Worm (Caenorhabditis elegans): ENCODE results near the gene fbxa-100.

fbxa-100 gene

DNA sequence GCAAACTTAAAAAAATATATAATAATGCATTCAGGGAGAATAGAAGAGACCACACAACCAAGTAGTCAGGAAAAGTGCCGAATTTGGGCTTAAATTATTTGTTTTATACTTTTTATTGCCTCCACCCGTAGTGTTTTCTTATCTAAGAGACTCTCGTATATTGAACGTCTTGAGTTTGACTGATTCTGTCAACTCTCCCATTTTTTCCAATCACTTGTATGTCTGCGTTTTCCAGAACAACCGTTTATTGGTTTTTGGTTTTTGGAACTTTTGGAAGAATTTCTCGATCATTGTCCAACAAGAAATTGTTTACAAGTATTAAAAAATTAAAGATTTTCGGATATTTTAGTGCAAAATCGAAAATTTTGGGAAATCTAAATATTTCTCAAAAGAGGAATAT is 18.2 kb downstream of the fbxa-100 start:
- TF ChIP-seq Y53G8AR.9 (GFP tag; conservative IDR thresholded peaks at IDR 0.05), result no peak
- no peak for TF ChIP-seq attf-5 (GFP tag; optimal IDR thresholded peaks at IDR 0.05)
- no peak for TF ChIP-seq T26A5.8 (tag; optimal IDR thresholded peaks at IDR 0.05)
- peak; percentile 73 for TF ChIP-seq nhr-80 (tag; optimal IDR thresholded peaks at IDR 0.05)
- TF ChIP-seq unc-130 (GFP tag; optimal IDR thresholded peaks at IDR 0.05), result no peak

DNA sequence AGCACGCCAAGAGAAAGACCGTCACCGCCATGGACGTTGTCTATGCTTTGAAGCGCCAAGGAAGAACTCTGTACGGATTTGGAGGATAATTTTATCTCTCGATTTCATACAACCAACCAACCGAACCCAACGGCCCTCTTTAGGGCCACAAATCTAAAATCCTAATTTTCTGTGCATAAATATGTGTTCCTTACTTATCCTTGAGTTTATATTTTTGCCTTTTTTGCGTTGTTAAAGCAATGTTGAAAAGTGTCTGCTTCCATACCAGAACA is 19.2 kb downstream of the fbxa-100 start:
- TF ChIP-seq repo-1 (tag; optimal IDR thresholded peaks at IDR 0.05) (no peak), D2030.7 (GFP tag; IDR thresholded peaks at IDR 0.05) (no peak), tlf-1 (GFP tag; optimal IDR thresholded peaks at IDR 0.05) (no peak), ceh-40 (GFP tag; IDR thresholded peaks at IDR 0.05) (no peak), ztf-25 (GFP tag; IDR thresholded peaks at IDR 0.05) (0 out of 2 replicates have a peak, but pooled peaks have one; percentile 7), madf-3 (GFP tag; IDR thresholded peaks at IDR 0.05) (no peak), egrh-3 (GFP tag; IDR thresholded peaks at IDR 0.05) (no peak), nhr-120 (GFP tag; IDR thresholded peaks at IDR 0.05) (0 out of 2 replicates have a peak, but pooled peaks have one; percentile 50), lir-1 (GFP tag; conservative IDR thresholded peaks at IDR 0.05) (no peak), F55B11.4 (tag; optimal IDR thresholded peaks at IDR 0.05; ENCODE audit: borderline replicate concordance, insufficient read depth) (no peak), nfya-2 (GFP tag; IDR thresholded peaks at IDR 0.05) (no peak), snpc-4 (GFP tag; optimal IDR thresholded peaks at IDR 0.05) (no peak), snpc-4 (tag; optimal IDR thresholded peaks at IDR 0.05) (no peak), let-526 (GFP tag; IDR thresholded peaks at IDR 0.05) (no peak), F10E7.11 (tag; optimal IDR thresholded peaks at IDR 0.05) (no peak), Y56A3A.18 (GFP tag; IDR thresholded peaks at IDR 0.05) (0 out of 2 replicates have a peak, but pooled peaks have one; percentile 17), ceh-58 (GFP tag; IDR thresholded peaks at IDR 0.05) (no peak), ztf-28 (GFP tag; IDR thresholded peaks at IDR 0.05) (no peak), sptf-2 (GFP tag; optimal IDR thresholded peaks at IDR 0.05) (no peak), dox-1 (GFP tag; IDR thresholded peaks at IDR 0.05) (no peak), ZK185.1 (tag; optimal IDR thresholded peaks at IDR 0.05; ENCODE audit: poor library complexity, severe bottlenecking) (no peak), attf-6 (GFP tag; IDR thresholded peaks at IDR 0.05) (no peak), hrde-1 (tag; optimal IDR thresholded peaks at IDR 0.05; ENCODE audit: borderline replicate concordance) (no peak), B0261.1 (tag; optimal IDR thresholded peaks at IDR 0.05) (no peak), attf-3 (GFP tag; conservative IDR thresholded peaks at IDR 0.05) (no peak)

DNA sequence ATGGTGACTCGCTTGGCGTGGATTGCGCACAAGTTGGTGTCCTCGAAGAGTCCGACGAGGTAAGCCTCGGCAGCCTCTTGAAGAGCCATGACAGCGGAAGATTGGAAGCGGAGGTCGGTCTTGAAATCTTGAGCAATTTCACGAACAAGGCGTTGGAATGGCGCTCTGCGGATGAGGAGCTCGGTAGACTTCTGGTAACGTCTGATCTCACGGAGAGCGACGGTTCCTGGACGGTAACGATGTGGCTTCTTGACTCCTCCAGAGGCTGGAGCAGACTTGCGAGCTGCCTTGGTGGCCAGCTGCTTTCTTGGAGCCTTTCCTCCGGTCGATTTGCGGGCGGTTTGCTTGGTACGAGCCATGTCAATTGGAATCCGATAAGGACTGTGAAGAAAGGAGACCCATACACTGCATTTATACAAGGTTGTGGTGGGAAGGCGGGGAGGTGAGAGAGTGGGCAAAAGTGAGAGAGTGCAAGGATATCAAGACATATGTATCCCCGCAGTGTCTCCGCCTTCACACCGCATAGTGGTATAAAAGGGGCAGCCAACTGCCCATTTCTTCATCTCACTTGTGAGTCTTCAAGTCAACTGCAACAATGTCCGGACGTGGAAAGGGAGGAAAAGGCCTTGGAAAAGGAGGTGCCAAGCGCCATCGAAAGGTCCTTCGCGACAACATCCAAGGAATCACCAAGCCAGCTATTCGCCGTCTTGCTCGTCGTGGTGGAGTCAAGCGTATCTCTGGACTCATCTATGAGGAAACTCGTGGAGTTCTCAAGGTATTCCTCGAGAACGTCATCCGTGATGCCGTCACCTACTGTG is 19.8 kb downstream of the fbxa-100 start, which contains the start of the genes his-2 and his-1:
Gene his-2 (minus strand): TSS at position 359 of the 818 bp plus-strand sequence.
Gene his-1 (plus strand): TSS at position 596 of the 818 bp plus-strand sequence.
- TF ChIP-seq nfyb-1 (GFP tag; IDR thresholded peaks at IDR 0.05) (0 out of 2 replicates have a peak, but pooled peaks have one; percentile 9), hsf-1 (GFP tag; IDR thresholded peaks at IDR 0.05) (0 out of 2 replicates have a peak, but pooled peaks have one; percentile 35), egrh-3 (GFP tag; IDR thresholded peaks at IDR 0.05) (peak; percentile 63; the same call in 1 of the 2 replicates), zfh-2 (GFP tag; conservative IDR thresholded peaks at IDR 0.05) (peak; percentile 58; the same call in 1 of the 2 replicates)

DNA sequence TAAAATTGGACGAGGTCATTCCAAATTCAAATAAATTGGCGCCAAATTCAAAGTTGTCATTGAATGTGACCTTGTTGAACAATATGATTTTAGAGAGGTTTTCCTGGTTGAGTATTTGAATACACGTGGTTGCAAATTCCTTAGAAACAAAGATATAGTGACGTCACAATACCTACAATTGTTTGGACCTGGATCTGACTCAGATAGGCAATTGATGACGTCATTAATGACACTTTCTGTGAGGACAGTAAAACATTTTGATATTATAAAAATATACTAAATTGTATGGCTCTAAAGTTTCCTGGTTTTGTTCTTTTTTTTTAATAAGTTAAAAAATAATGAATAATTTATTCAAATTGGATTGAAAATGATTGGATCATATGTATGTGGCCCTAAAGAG is 20.5 kb downstream of the fbxa-100 start:
- TF ChIP-seq nfya-1 (tag; optimal IDR thresholded peaks at IDR 0.05; ENCODE audit: borderline replicate concordance, insufficient read depth) (no peak), egl-44 (GFP tag; IDR thresholded peaks at IDR 0.05) (no peak), B0019.2 (GFP tag; conservative IDR thresholded peaks at IDR 0.05) (no peak), bed-1 (GFP tag; IDR thresholded peaks at IDR 0.05) (no peak), ztf-18 (tag; optimal IDR thresholded peaks at IDR 0.05) (no peak), nhr-120 (GFP tag; IDR thresholded peaks at IDR 0.05) (no peak), fkh-3 (tag; optimal IDR thresholded peaks at IDR 0.05) (no peak), bed-2 (GFP tag; IDR thresholded peaks at IDR 0.05) (no peak), Y95B8A.8 (GFP tag; IDR thresholded peaks at IDR 0.05) (no peak), cebp-2 (GFP tag; IDR thresholded peaks at IDR 0.05) (no peak), gei-17 (GFP tag; optimal IDR thresholded peaks at IDR 0.05) (no peak), hrde-1 (tag; optimal IDR thresholded peaks at IDR 0.05; ENCODE audit: borderline replicate concordance) (no peak), atf-7 (tag; optimal IDR thresholded peaks at IDR 0.05) (no peak), nhr-80 (tag; optimal IDR thresholded peaks at IDR 0.05) (no peak)

Data from whole organism, young adult.